Worm (Caenorhabditis elegans) whole organism, L3 larva: Measurements from ENCODE around the gene ogt-1.

ENCODE experiments used
- ceh-82 ChIP-seq: fragments of 150-350 bp; optimal IDR thresholded peaks from 2 replicates; lab custom pipeline; 2014; ENCODE audit warnings: missing biosample characterization, missing genetic modification characterization
- egl-27 ChIP-seq: sonication (generic microtip); optimal IDR thresholded peaks from 4 replicates; lab custom pipeline; 2017; ENCODE audit warnings: missing biosample characterization, missing genetic modification reagents, missing genetic modification characterization
- elt-1 ChIP-seq: fragments of 150-350 bp; optimal IDR thresholded peaks from 2 replicates; lab custom pipeline; 2014; ENCODE audit warnings: missing biosample characterization, missing genetic modification characterization
- fos-1 ChIP-seq: fragments of 150-350 bp; optimal IDR thresholded peaks from 2 replicates; lab custom pipeline; 2014; ENCODE audit warnings: missing biosample characterization, missing genetic modification characterization
- lin-39 ChIP-seq: fragments of 150-350 bp; optimal IDR thresholded peaks from 2 replicates; lab custom pipeline; 2018; ENCODE audit warnings: missing biosample characterization, missing genetic modification reagents, missing genetic modification characterization
- mdl-1 ChIP-seq: fragments of 150-350 bp; optimal IDR thresholded peaks from 2 replicates; lab custom pipeline; 2014; ENCODE audit warnings: missing biosample characterization, missing genetic modification characterization
- nfya-1 ChIP-seq: sonication (generic microtip); optimal IDR thresholded peaks from 2 replicates; lab custom pipeline; 2017; ENCODE audit warnings: missing genetic modification characterization, mild to moderate bottlenecking, missing compliant biosample characterization, antibody characterized with exemption, moderate library complexity; ENCODE audit not compliant: insufficient read depth
- nhr-11 ChIP-seq: fragments of 150-350 bp; optimal IDR thresholded peaks from 2 replicates; lab custom pipeline; 2014; ENCODE audit warnings: missing biosample characterization, missing genetic modification characterization
- nhr-67 ChIP-seq: fragments of 150-350 bp; optimal IDR thresholded peaks from 2 replicates; lab custom pipeline; 2014; ENCODE audit warnings: missing biosample characterization, missing genetic modification characterization
- pha-4 ChIP-seq: fragments of 150-350 bp; optimal IDR thresholded peaks from 2 replicates; lab custom pipeline; 2014; ENCODE audit warnings: missing biosample characterization, missing genetic modification reagents, missing genetic modification characterization
- skn-1 ChIP-seq: fragments of 150-350 bp; optimal IDR thresholded peaks from 2 replicates; lab custom pipeline; 2014; ENCODE audit warnings: missing biosample characterization, missing genetic modification characterization
- unc-39 ChIP-seq: sonication (generic microtip); optimal IDR thresholded peaks from 4 replicates; lab custom pipeline; 2017; ENCODE audit warnings: missing biosample characterization, missing genetic modification characterization
- unc-62 ChIP-seq: fragments of 150-350 bp; sonication (generic microtip); optimal IDR thresholded peaks from 4 replicates; lab custom pipeline; 2014; ENCODE audit warnings: missing biosample characterization, missing genetic modification reagents, missing genetic modification characterization
- ztf-4 ChIP-seq: fragments of 150-350 bp; optimal IDR thresholded peaks from 2 replicates; lab custom pipeline; 2014; ENCODE audit warnings: missing biosample characterization, missing genetic modification characterization

DNA sequence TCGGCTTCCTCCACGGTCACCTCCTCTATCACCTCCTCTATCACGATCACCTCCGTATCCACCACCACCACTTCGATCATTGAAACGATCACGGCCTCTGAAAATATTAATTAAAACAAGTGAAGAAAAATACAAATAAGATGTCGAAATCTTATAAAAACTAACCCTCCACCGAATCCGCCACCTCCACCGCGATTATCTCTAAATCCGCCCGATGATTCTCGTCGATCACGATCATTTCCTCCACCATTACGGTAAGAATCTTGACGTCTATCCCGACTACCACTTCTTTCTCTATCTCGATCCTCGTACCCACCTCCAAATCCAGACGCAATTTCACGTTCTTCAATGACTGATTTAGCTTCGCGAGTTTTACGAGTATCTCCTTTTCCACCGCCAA lies 5.6 kb upstream of the ogt-1 start:
- TF ChIP-seq ztf-4 (tag; lab: Kevin White, UChicago) = no peak
- TF ChIP-seq mdl-1 = no peak
- no peak for TF ChIP-seq unc-62
- no peak for TF ChIP-seq egl-27 (tag; lab: Kevin White, UChicago)
- TF ChIP-seq nhr-67 (tag; lab: Kevin White, UChicago) = no peak
- no peak for TF ChIP-seq nhr-11 (tag; lab: Kevin White, UChicago)
- TF ChIP-seq pha-4 (tag; lab: Kevin White, UChicago) = no peak
- no peak for TF ChIP-seq skn-1 (tag; lab: Kevin White, UChicago)
- no peak for TF ChIP-seq elt-1 (tag; lab: Kevin White, UChicago)
- TF ChIP-seq nfya-1 = no peak
- no peak for TF ChIP-seq fos-1 (tag; lab: Kevin White, UChicago)
- TF ChIP-seq ceh-82 (tag; lab: Kevin White, UChicago) = no peak
- TF ChIP-seq unc-39 (tag; lab: Kevin White, UChicago) = no peak
- no peak for TF ChIP-seq lin-39
